Fruit fly (Drosophila melanogaster): Measurements from ENCODE around the gene rtp.

Gene rtp

DNA sequence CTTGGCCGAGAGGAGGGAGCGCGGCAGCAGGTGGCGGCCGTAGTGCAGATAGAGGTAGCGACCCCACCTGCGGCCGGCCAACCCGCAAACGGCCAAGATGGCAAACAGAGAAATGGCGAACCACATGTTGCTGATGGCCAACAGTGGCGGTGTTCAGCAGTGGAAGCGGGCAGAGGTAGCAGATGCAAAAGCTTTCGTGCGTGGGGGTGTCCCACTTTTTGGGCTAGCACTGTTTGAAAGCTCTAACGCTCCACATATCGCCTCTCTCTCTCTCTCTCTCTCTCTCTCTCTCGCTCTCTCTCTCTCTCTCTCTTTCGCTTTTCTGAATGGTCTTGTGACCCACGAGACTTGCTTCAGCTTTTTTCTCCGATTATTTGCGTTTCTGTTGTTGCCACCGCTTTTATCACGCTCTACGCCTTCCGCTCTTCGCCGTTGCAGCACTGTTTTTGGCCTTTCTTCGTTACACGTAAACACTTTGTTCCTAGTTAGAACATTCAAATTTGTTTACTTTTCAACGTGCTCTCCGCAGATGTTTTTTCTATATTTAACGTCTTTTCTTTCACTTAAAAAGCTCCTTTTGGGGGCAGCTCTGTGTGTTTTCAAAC is 45.7 kb upstream of the rtp start (continued):
- TF ChIP-seq scrt (GFP tag; optimal IDR thresholded peaks at IDR 0.05) (peak; percentile 88), zen (tag; optimal IDR thresholded peaks at IDR 0.05) (no peak), Med (GFP tag) (peak; percentile 85), CG13287 (GFP tag; IDR thresholded peaks at IDR 0.05; ENCODE audit: partially characterized antibody) (peak; percentile 60), kah (GFP tag; optimal IDR thresholded peaks at IDR 0.05) (peak; percentile 73), aop (GFP tag; IDR thresholded peaks at IDR 0.05) (no peak), D19B (GFP tag; optimal IDR thresholded peaks at IDR 0.05) (no peak), sisA (GFP tag; IDR thresholded peaks at IDR 0.05) (peak; percentile 32; the same call in 1 of the 2 replicates), CG2889 (GFP tag; IDR thresholded peaks at IDR 0.05) (no peak), CG17802 (tag; optimal IDR thresholded peaks at IDR 0.05) (no peak), CG16813 (GFP tag; IDR thresholded peaks at IDR 0.05; ENCODE audit: partially characterized antibody) (no peak; the same call in 2 of the 3 replicates), HLH4C (GFP tag; IDR thresholded peaks at IDR 0.05; ENCODE audit: partially characterized antibody) (peak; percentile 44; the same call in 1 of the 3 replicates), so (GFP tag; IDR thresholded peaks at IDR 0.05) (peak; percentile 33; the same call in 1 of the 3 replicates), CG14014 (GFP tag; IDR thresholded peaks at IDR 0.05) (peak; percentile 52; the same call in 1 of the 2 replicates), amos (GFP tag; IDR thresholded peaks at IDR 0.05; ENCODE audit: partially characterized antibody) (peak; percentile 21; the same call in 1 of the 2 replicates), CG11456 (GFP tag; IDR thresholded peaks at IDR 0.05) (peak; percentile 77), jumu (GFP tag; optimal IDR thresholded peaks at IDR 0.05) (peak; percentile 23), Camta (GFP tag; optimal IDR thresholded peaks at IDR 0.05) (peak; percentile 11), Bgb (GFP tag; IDR thresholded peaks at IDR 0.05; ENCODE audit: partially characterized antibody) (peak; percentile 47), wek (GFP tag; optimal IDR thresholded peaks at IDR 0.05) (no peak), kni (GFP tag; optimal IDR thresholded peaks at IDR 0.05) (no peak), Sox102F (GFP tag; optimal IDR thresholded peaks at IDR 0.05) (no peak), tll (GFP tag; optimal IDR thresholded peaks at IDR 0.05) (no peak), CG43689 (GFP tag; IDR thresholded peaks at IDR 0.05) (no peak), CG34422 (GFP tag; IDR thresholded peaks at IDR 0.05) (peak; percentile 50; the same call in 2 of the 3 replicates), disco-r (GFP tag; optimal IDR thresholded peaks at IDR 0.05) (no peak), Hmx (GFP tag; optimal IDR thresholded peaks at IDR 0.05) (no peak), Dad (GFP tag; optimal IDR thresholded peaks at IDR 0.05) (no peak), nmo (GFP tag; optimal IDR thresholded peaks at IDR 0.05) (no peak), peb (GFP tag; IDR thresholded peaks at IDR 0.05) (no peak), CG11504 (tag; optimal IDR thresholded peaks at IDR 0.05) (peak; percentile 91), lab (GFP tag; optimal IDR thresholded peaks at IDR 0.05) (peak; percentile 52), salm (tag; optimal IDR thresholded peaks at IDR 0.05) (no peak), CG11723 (GFP tag; optimal IDR thresholded peaks at IDR 0.05) (no peak), ttk (GFP tag; IDR thresholded peaks at IDR 0.05) (0 out of 2 replicates have a peak, but pooled peaks have one; percentile 17), CG16779 (GFP tag; IDR thresholded peaks at IDR 0.05) (peak; percentile 42; the same call in 1 of the 2 replicates), CG9215 (GFP tag; IDR thresholded peaks at IDR 0.05) (no peak), CG18619 (GFP tag; optimal IDR thresholded peaks at IDR 0.05) (no peak), CG17361 (GFP tag; IDR thresholded peaks at IDR 0.05) (no peak), prd (optimal IDR thresholded peaks at IDR 0.05) (no peak), prd (GFP tag; IDR thresholded peaks at IDR 0.05) (peak; percentile 34; the same call in 1 of the 3 replicates), CG17568 (GFP tag; optimal IDR thresholded peaks at IDR 0.05) (no peak), sob (GFP tag; IDR thresholded peaks at IDR 0.05) (0 out of 2 replicates have a peak, but pooled peaks have one; percentile 39), dpn (GFP tag; optimal IDR thresholded peaks at IDR 0.05) (peak; percentile 9 to 25), trem (tag; optimal IDR thresholded peaks at IDR 0.05) (no peak), CG1529 (GFP tag; optimal IDR thresholded peaks at IDR 0.05) (no peak), CG11247 (GFP tag; IDR thresholded peaks at IDR 0.05) (peak; percentile 66; the same call in 1 of the 2 replicates), al (GFP tag; IDR thresholded peaks at IDR 0.05) (peak; percentile 12; the same call in 1 of the 2 replicates), CG1647 (GFP tag; optimal IDR thresholded peaks at IDR 0.05) (no peak)
